Worm (Caenorhabditis elegans): ENCODE measurements around the gene spch-1.

DNA sequence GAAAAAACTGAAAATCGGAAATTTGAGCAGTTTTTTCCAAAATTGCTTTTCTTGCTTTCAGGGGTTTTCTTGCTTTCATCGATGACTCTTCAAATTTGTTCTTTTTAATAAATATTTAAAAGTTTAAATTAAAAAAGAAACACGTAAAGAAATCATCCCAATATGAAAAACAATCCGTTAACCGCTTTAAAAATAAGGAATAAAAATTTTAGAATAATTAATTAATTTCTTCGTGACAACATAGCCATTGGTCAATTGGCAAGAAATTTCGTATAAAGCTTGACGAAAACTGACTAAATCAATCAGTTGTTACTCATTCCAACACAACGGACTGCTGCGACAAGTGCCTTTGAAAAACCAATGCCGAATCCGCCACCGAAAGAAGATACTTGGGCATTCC, 1.2 kb upstream of the spch-1 start, which contains the start of gene nsph-3.2:
- TF ChIP-seq ztf-23 (GFP tag; IDR thresholded peaks at IDR 0.05) (no peak), tab-1 (GFP tag; IDR thresholded peaks at IDR 0.05) (no peak), T22C8.4 (GFP tag; IDR thresholded peaks at IDR 0.05) (no peak), flt-1 (GFP tag; IDR thresholded peaks at IDR 0.05) (no peak)
